Fruit fly (Drosophila melanogaster) whole organism, embryonic: Measurements from ENCODE around the gene Atg2.
A peak's percentile ranks its signal among the peaks of the same experiment; 100 is the strongest.

Source experiments
- Abd-B ChIP-seq: fragments of 200-800 bp; sonication (Bioruptor generic); optimal IDR thresholded peaks from 2 replicates; lab custom pipeline; 2018; ENCODE audit warnings: missing biosample characterization, mild to moderate bottlenecking, missing genetic modification characterization, moderate library complexity
- Asciz ChIP-seq: fragments of 200-800 bp; sonication (Bioruptor generic); optimal IDR thresholded peaks from 2 replicates; lab custom pipeline; 2017; ENCODE audit warnings: missing biosample characterization, mild to moderate bottlenecking, missing genetic modification characterization, missing genetic modification reagents
- Atf6 ChIP-seq: fragments of 200-800 bp; sonication (Bioruptor generic); IDR thresholded peaks from 2 replicates; pipeline ENCODE4 v1.3.6; 2022; ENCODE audit warnings: missing biosample characterization, missing genetic modification characterization
- CG11093 ChIP-seq: fragments of 200-800 bp; sonication (Bioruptor generic); IDR thresholded peaks from 3 replicates; pipeline ENCODE4 v1.3.6; 2022; ENCODE audit warnings: missing biosample characterization, missing genetic modification characterization
- CG11695 ChIP-seq: fragments of 200-800 bp; sonication (Bioruptor generic); IDR thresholded peaks from 3 replicates; pipeline ENCODE4 v1.3.6; 2022; ENCODE audit warnings: missing biosample characterization, missing genetic modification characterization
- CG12744 ChIP-seq: fragments of 200-800 bp; sonication (Bioruptor generic); optimal IDR thresholded peaks from 2 replicates; lab custom pipeline; 2016; ENCODE audit warnings: missing biosample characterization, missing genetic modification characterization
- CG13287 ChIP-seq: fragments of 200-800 bp; sonication (Bioruptor generic); IDR thresholded peaks from 2 replicates; pipeline ENCODE4 v1.3.6; 2022; ENCODE audit warnings: missing biosample characterization, missing genetic modification characterization; ENCODE audit not compliant: partially characterized antibody
- CG13775 ChIP-seq: fragments of 200-800 bp; sonication (Bioruptor generic); optimal IDR thresholded peaks from 3 replicates; lab custom pipeline; 2017; ENCODE audit warnings: missing biosample characterization, mild to moderate bottlenecking, missing genetic modification characterization
- CG13894 ChIP-seq: fragments of 200-800 bp; sonication (Bioruptor generic); optimal IDR thresholded peaks from 3 replicates; lab custom pipeline; 2018; ENCODE audit warnings: missing biosample characterization, mild to moderate bottlenecking, missing genetic modification characterization, moderate library complexity
- CG14710 ChIP-seq: fragments of 200-800 bp; sonication (Bioruptor generic); optimal IDR thresholded peaks from 3 replicates; lab custom pipeline; 2019; ENCODE audit warnings: missing biosample characterization, mild to moderate bottlenecking, missing genetic modification characterization, moderate library complexity
- CG14860 ChIP-seq: fragments of 200-800 bp; sonication (Bioruptor generic); IDR thresholded peaks from 3 replicates; pipeline ENCODE4 v1.3.6; 2022; ENCODE audit warnings: missing biosample characterization, missing genetic modification characterization; ENCODE audit not compliant: partially characterized antibody
- CG1647 ChIP-seq: fragments of 200-800 bp; sonication (Bioruptor generic); optimal IDR thresholded peaks from 3 replicates; lab custom pipeline; 2016; ENCODE audit warnings: missing biosample characterization, missing genetic modification characterization
- CG16813 ChIP-seq: fragments of 200-800 bp; sonication (Bioruptor generic); IDR thresholded peaks from 3 replicates; pipeline ENCODE4 v1.3.6; 2022; ENCODE audit warnings: missing biosample characterization, missing genetic modification characterization; ENCODE audit not compliant: partially characterized antibody
- CG17186 ChIP-seq: fragments of 200-800 bp; sonication (Bioruptor generic); optimal IDR thresholded peaks from 3 replicates; lab custom pipeline; 2017; ENCODE audit warnings: missing biosample characterization, missing genetic modification reagents, missing genetic modification characterization
- CG18599 ChIP-seq: fragments of 200-800 bp; sonication (Bioruptor generic); optimal IDR thresholded peaks from 3 replicates; lab custom pipeline; 2017; ENCODE audit warnings: missing biosample characterization, missing genetic modification characterization, mild to moderate bottlenecking, moderate library complexity, missing genetic modification reagents
- CG2116 ChIP-seq: fragments of 200-800 bp; sonication (Bioruptor generic); optimal IDR thresholded peaks from 3 replicates; lab custom pipeline; 2018; ENCODE audit warnings: missing biosample characterization, mild to moderate bottlenecking, missing genetic modification characterization
- CG34422 ChIP-seq: fragments of 200-800 bp; sonication (Bioruptor generic); IDR thresholded peaks from 3 replicates; pipeline ENCODE4 v1.3.6; 2022; ENCODE audit warnings: missing biosample characterization, missing genetic modification characterization
- CG4404 ChIP-seq: fragments of 200-800 bp; sonication (Bioruptor generic); IDR thresholded peaks from 2 replicates; pipeline ENCODE4 v1.3.6; 2022; ENCODE audit warnings: missing biosample characterization, missing genetic modification characterization
- CG4617 ChIP-seq: fragments of 200-800 bp; sonication (Bioruptor generic); optimal IDR thresholded peaks from 3 replicates; lab custom pipeline; 2016; ENCODE audit warnings: missing biosample characterization, missing genetic modification characterization, borderline replicate concordance
- CG4730 ChIP-seq: fragments of 200-800 bp; sonication (Bioruptor generic); IDR thresholded peaks from 2 replicates; pipeline ENCODE4 v1.3.6; 2022; ENCODE audit warnings: missing biosample characterization, missing genetic modification characterization
- CG5245 ChIP-seq: fragments of 200-800 bp; sonication (Bioruptor generic); optimal IDR thresholded peaks from 3 replicates; lab custom pipeline; 2016; ENCODE audit warnings: missing biosample characterization, missing genetic modification characterization
- CG7839 ChIP-seq: fragments of 200-800 bp; sonication (Bioruptor generic); optimal IDR thresholded peaks from 3 replicates; lab custom pipeline; 2018; ENCODE audit warnings: missing biosample characterization, mild to moderate bottlenecking, missing genetic modification characterization, moderate library complexity
- CG8924 ChIP-seq: fragments of 200-800 bp; optimal IDR thresholded peaks from 3 replicates; lab custom pipeline; 2019; ENCODE audit warnings: missing biosample characterization, mild to moderate bottlenecking, missing genetic modification characterization, moderate library complexity
- D ChIP-seq, 2 experiments: fragments of 200-800 bp in 1 of 2; fragments of >200 bp in 1 of 2; sonication (Bioruptor generic) in 1 of 2; optimal IDR thresholded peaks; 2 replicates in 1 of 2; 3 replicates in 1 of 2; lab custom pipeline; 2017; ENCODE audit warnings: mild to moderate bottlenecking in 1 of 2, missing biosample characterization in 1 of 2, missing genetic modification characterization in 1 of 2, missing genetic modification reagents in 1 of 2
- Dref ChIP-seq: fragments of 200-800 bp; sonication (Bioruptor generic); IDR thresholded peaks from 2 replicates; pipeline ENCODE4 v1.3.6; 2022; ENCODE audit warnings: missing biosample characterization, missing genetic modification characterization
- Fer1 ChIP-seq: fragments of 200-800 bp; sonication (Bioruptor generic); optimal IDR thresholded peaks from 2 replicates; lab custom pipeline; 2017; ENCODE audit warnings: missing biosample characterization, mild to moderate bottlenecking, missing genetic modification characterization
- HHEX ChIP-seq: fragments of 200-800 bp; sonication (Bioruptor generic); optimal IDR thresholded peaks from 3 replicates; lab custom pipeline; 2017; ENCODE audit warnings: missing biosample characterization, mild to moderate bottlenecking, missing genetic modification characterization, missing genetic modification reagents
- HLH4C ChIP-seq: fragments of 200-800 bp; sonication (Bioruptor generic); IDR thresholded peaks from 3 replicates; pipeline ENCODE4 v1.3.6; 2022; ENCODE audit warnings: missing biosample characterization, missing genetic modification characterization; ENCODE audit not compliant: partially characterized antibody
- HmgD ChIP-seq: fragments of 200-800 bp; sonication (Bioruptor generic); optimal IDR thresholded peaks from 3 replicates; lab custom pipeline; 2016; ENCODE audit warnings: missing biosample characterization, missing genetic modification characterization
- Hr3 ChIP-seq: fragments of 200-800 bp; sonication (Bioruptor generic); optimal IDR thresholded peaks from 3 replicates; lab custom pipeline; 2016; ENCODE audit warnings: missing biosample characterization, missing genetic modification characterization
- Hr39 ChIP-seq: fragments of >200 bp; optimal IDR thresholded peaks from 2 replicates; lab custom pipeline; 2017
- Hr51 ChIP-seq, 2 experiments: fragments of 200-800 bp; sonication (Bioruptor generic); optimal IDR thresholded peaks; 2 replicates in 1 of 2; 3 replicates in 1 of 2; lab custom pipeline; 2016 to 2018; ENCODE audit warnings: missing biosample characterization in 2 of 2, missing genetic modification characterization in 2 of 2, mild to moderate bottlenecking in 1 of 2, moderate library complexity in 1 of 2
- MESR4 ChIP-seq: fragments of 200-800 bp; sonication (Bioruptor generic); optimal IDR thresholded peaks from 2 replicates; lab custom pipeline; 2018; ENCODE audit warnings: missing biosample characterization, mild to moderate bottlenecking, missing genetic modification characterization, moderate library complexity
- Nf-YC ChIP-seq: fragments of 200-800 bp; optimal IDR thresholded peaks from 3 replicates; lab custom pipeline; 2019; ENCODE audit warnings: missing biosample characterization, mild to moderate bottlenecking, missing genetic modification characterization, moderate library complexity
- Sin3A ChIP-seq: fragments of >200 bp; optimal IDR thresholded peaks from 2 replicates; lab custom pipeline; 2018
- Trl ChIP-seq, 3 experiments: fragments of >200 bp in 2 of 3; fragments of 200-800 bp in 1 of 3; sonication (Bioruptor generic) in 1 of 3; optimal IDR thresholded peaks; 2 replicates in 1 of 3; 3 replicates in 2 of 3; lab custom pipeline; 2016 to 2017; ENCODE audit warnings: missing biosample characterization in 1 of 3, missing genetic modification characterization in 1 of 3
- aop ChIP-seq: fragments of 200-800 bp; sonication (Bioruptor generic); IDR thresholded peaks from 2 replicates; pipeline ENCODE4 v1.3.6; 2022; ENCODE audit warnings: missing biosample characterization, missing genetic modification characterization
- ato ChIP-seq: fragments of 200-800 bp; sonication (Bioruptor generic); IDR thresholded peaks from 2 replicates; pipeline ENCODE4 v1.3.6; 2022; ENCODE audit warnings: missing biosample characterization, missing genetic modification characterization; ENCODE audit not compliant: partially characterized antibody
- corto ChIP-seq: fragments of 200-800 bp; sonication (Bioruptor generic); optimal IDR thresholded peaks from 2 replicates; lab custom pipeline; 2016; ENCODE audit warnings: missing biosample characterization, mild to moderate bottlenecking, missing genetic modification characterization, moderate library complexity
- dpn ChIP-seq, 2 experiments: fragments of 200-800 bp; sonication (Bioruptor generic); optimal IDR thresholded peaks; 3 replicates each; lab custom pipeline; 2016; ENCODE audit warnings: missing biosample characterization in 2 of 2, missing genetic modification characterization in 2 of 2
- ftz-f1 ChIP-seq: fragments of 200-800 bp; sonication (Bioruptor generic); optimal IDR thresholded peaks from 2 replicates; lab custom pipeline; 2016; ENCODE audit warnings: missing biosample characterization, missing genetic modification characterization
- gro ChIP-seq: fragments of 200-800 bp; sonication (Bioruptor generic); optimal IDR thresholded peaks from 2 replicates; lab custom pipeline; 2016; ENCODE audit warnings: missing biosample characterization, missing genetic modification characterization
- psq ChIP-seq: fragments of 200-800 bp; sonication (Bioruptor generic); optimal IDR thresholded peaks from 2 replicates; lab custom pipeline; 2017; ENCODE audit warnings: missing biosample characterization, missing genetic modification characterization
- sens-2 ChIP-seq: fragments of 200-800 bp; sonication (Bioruptor generic); IDR thresholded peaks from 2 replicates; pipeline ENCODE4 v1.3.6; 2022; ENCODE audit warnings: missing biosample characterization, missing genetic modification characterization
- slp2 ChIP-seq: fragments of 200-800 bp; sonication (Bioruptor generic); optimal IDR thresholded peaks from 2 replicates; lab custom pipeline; 2016; ENCODE audit warnings: missing biosample characterization, missing genetic modification characterization
- toy ChIP-seq: fragments of 200-800 bp; sonication (Bioruptor generic); IDR thresholded peaks from 2 replicates; pipeline ENCODE4 v1.3.6; 2022; ENCODE audit warnings: missing biosample characterization, missing genetic modification characterization
- z ChIP-seq: fragments of 200-800 bp; sonication (Bioruptor generic); IDR thresholded peaks from 3 replicates; pipeline ENCODE4 v1.3.6; 2022; ENCODE audit warnings: missing biosample characterization, missing genetic modification characterization

Atg2 gene

DNA sequence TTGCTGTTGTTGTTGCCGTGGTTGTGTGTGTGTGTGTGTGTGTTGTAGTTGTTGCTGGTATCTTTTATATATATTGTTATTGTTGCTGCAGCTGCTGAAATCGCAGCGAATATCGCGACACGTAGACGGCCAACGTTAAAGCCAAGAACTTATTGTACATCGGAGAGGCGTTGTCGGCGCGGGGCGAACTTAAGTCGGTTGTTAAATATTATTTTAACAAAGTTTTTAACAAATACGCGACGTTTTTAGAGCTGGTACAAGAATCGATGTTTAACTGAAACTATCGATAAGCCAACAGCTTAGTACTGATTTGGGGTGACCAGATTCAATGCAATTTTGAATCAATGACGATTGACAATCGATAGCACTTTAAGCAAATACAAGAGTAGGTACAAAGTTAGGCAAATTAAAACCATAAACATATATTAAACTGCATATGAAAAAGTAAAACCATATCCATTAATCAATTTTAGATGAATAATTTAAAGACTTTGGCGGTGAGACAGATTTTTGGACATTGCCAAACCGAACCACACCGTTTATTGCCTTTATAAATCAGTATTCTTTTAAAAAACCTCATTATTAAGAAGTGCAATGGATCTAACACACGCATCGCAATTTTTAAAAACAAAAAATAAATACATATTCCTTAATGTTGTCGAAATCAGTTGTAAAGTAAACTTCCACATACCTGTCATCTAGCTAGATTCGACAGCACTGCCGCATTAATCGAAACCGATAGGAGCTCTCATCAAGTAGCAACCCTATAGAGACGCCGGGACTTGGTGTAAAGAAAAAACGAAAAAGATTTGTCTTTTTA is 7.7 kb upstream of the Atg2 start, which contains the start of the genes Mrtf and Non2 (continued):
- TF ChIP-seq z (no peak), Hr51 (GFP tag; optimal IDR thresholded peaks at IDR 0.05; lab: Kevin White, UChicago) (peak; percentile 49 to 57), psq (no peak), CG13775 (peak; percentile 73), aop (GFP tag; lab: Robert Waterston, UW) (no peak), Hr3 (GFP tag; lab: Kevin White, UChicago) (peak; percentile 60), slp2 (peak; percentile 38)
- TF ChIP-seq, all 482 proteins: peak for 294

DNA sequence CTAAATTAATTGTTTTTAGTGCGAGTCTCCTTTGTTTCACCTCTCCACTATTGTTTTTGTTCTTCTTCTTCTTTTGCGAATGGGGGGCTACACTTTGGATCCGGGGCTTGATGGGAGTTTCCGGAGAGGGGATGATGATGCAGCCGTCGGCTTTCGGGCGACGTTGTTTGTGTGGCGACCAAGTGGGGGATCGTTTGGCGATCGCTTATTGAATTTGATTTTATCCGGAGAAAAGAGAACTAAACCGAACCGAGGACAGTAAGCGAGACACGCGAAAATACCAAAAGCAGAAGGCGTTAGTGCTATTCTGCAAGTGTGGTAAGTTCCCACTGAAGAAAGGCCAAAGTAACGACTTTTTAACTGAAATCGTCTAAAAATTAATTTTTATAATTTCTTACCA is 2.1 kb upstream of the Atg2 start, which contains the start of gene AhcyL1:
TSS of gene AhcyL1 (minus strand) at position 281 of the 400 bp plus-strand sequence.
- TF ChIP-seq HHEX (GFP tag; lab: Kevin White, UChicago) (no peak), CG4730 (no peak), Trl (optimal IDR thresholded peaks at IDR 0.05; lab: Kevin White, UChicago) (no peak), Trl (GFP tag; optimal IDR thresholded peaks at IDR 0.05; lab: Kevin White, UChicago) (no peak), CG12744 (GFP tag; lab: Kevin White, UChicago) (no peak), toy (GFP tag; lab: Robert Waterston, UW) (no peak), CG7839 (tag; lab: Kevin White, UChicago) (no peak), CG13287 (GFP tag; lab: Robert Waterston, UW) (peak; percentile 49; the same call in 1 of the 2 replicates), CG14860 (GFP tag; lab: Robert Waterston, UW) (no peak), CG13775 (no peak), D (optimal IDR thresholded peaks at IDR 0.05; lab: Kevin White, UChicago) (no peak), D (GFP tag; optimal IDR thresholded peaks at IDR 0.05; lab: Kevin White, UChicago) (no peak), Dref (GFP tag; lab: Robert Waterston, UW) (no peak), CG4617 (GFP tag; lab: Kevin White, UChicago) (peak; percentile 89), corto (GFP tag; lab: Kevin White, UChicago) (no peak), CG11695 (no peak), ftz-f1 (no peak), Fer1 (no peak), CG4404 (no peak), psq (no peak), CG17186 (GFP tag; lab: Kevin White, UChicago) (peak; percentile 7), MESR4 (GFP tag; lab: Kevin White, UChicago) (peak; percentile 94), CG1647 (no peak), CG5245 (GFP tag; lab: Kevin White, UChicago) (no peak), HLH4C (0 out of 3 replicates have a peak, but pooled peaks have one; percentile 33), Asciz (GFP tag; lab: Kevin White, UChicago) (no peak), dpn (GFP tag; optimal IDR thresholded peaks at IDR 0.05; lab: Kevin White, UChicago) (no peak), CG16813 (GFP tag; lab: Robert Waterston, UW) (no peak), CG11093 (GFP tag; lab: Robert Waterston, UW) (no peak), ato (GFP tag; lab: Robert Waterston, UW) (no peak), HmgD (GFP tag; lab: Kevin White, UChicago) (no peak), gro (no peak), Nf-YC (tag; lab: Kevin White, UChicago) (peak; percentile 8), CG13894 (no peak), CG2116 (GFP tag; lab: Kevin White, UChicago) (peak; percentile 4), CG18599 (GFP tag; lab: Kevin White, UChicago) (no peak), CG34422 (peak; percentile 40; the same call in 1 of the 3 replicates), sens-2 (GFP tag; lab: Robert Waterston, UW) (no peak), Hr39 (no peak), CG8924 (tag; lab: Kevin White, UChicago) (no peak), Sin3A (lab: Kevin White, UChicago) (peak; percentile 16), Abd-B (no peak), Atf6 (GFP tag; lab: Robert Waterston, UW) (no peak), CG14710 (tag; lab: Kevin White, UChicago) (peak; percentile 40)
